Worm (Caenorhabditis elegans) whole organism, L2 larva: ENCODE data around the gene efn-4.

Experiments used
- elt-3 ChIP-seq: sonication (generic microtip); optimal IDR thresholded peaks from 2 replicates; lab custom pipeline; 2017; ENCODE audit warnings: missing biosample characterization, missing genetic modification characterization
- nhr-11 ChIP-seq: fragments of 150-350 bp; optimal IDR thresholded peaks from 2 replicates; lab custom pipeline; 2014; ENCODE audit warnings: missing biosample characterization, missing genetic modification characterization
- snpc-4 ChIP-seq: fragments of 150-350 bp; optimal IDR thresholded peaks from 2 replicates; lab custom pipeline; 2014; ENCODE audit warnings: missing biosample characterization, missing genetic modification characterization
- unc-62 ChIP-seq: fragments of 150-350 bp; optimal IDR thresholded peaks from 2 replicates; lab custom pipeline; 2014; ENCODE audit warnings: missing biosample characterization, missing genetic modification reagents, missing genetic modification characterization
- zag-1 ChIP-seq: fragments of 150-350 bp; optimal IDR thresholded peaks from 2 replicates; lab custom pipeline; 2014; ENCODE audit warnings: missing biosample characterization, missing genetic modification characterization

DNA sequence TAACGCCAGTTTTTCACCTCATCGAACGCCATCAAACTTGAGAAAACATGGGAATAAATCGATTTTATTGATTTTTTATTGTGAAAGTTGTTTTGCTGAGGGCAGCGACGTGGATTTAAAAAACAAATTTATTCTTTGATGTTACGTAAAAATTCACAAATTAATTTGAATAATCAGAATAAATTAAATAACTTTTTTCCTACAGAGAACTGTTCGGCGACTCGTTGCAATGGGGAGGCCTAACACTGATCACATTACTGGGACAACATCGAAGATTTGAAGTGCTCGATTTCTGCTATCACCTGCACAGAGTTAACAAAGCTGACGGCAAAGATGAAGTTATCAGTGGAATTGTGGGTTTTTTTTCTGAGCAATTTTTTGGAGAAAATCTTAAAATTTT, 23.1 kb downstream of the efn-4 start, which contains the start of gene F56A11.6:
- no peak for TF ChIP-seq nhr-11
- no peak for TF ChIP-seq zag-1 (tag; lab: Kevin White, UChicago)
- TF ChIP-seq snpc-4 (tag; lab: Kevin White, UChicago): no peak
- no peak for TF ChIP-seq unc-62 (GFP tag; lab: Kevin White, UChicago)
- no peak for TF ChIP-seq elt-3 (tag; lab: Kevin White, UChicago)
